Worm (Caenorhabditis elegans): ENCODE measurements around the gene F25H9.2.

The F25H9.2 gene

ce11 chrV:13472062-13472461 is 14.2 kb downstream of the F25H9.2 start:
- no peak for TF ChIP-seq nhr-25 (tag; optimal IDR thresholded peaks at IDR 0.05)
- no peak for TF ChIP-seq ztf-11 (tag; optimal IDR thresholded peaks at IDR 0.05)
- TF ChIP-seq jun-1 (tag; optimal IDR thresholded peaks at IDR 0.05) = no peak
- no peak for TF ChIP-seq tbx-2 (tag; optimal IDR thresholded peaks at IDR 0.05)
- no peak for TF ChIP-seq unc-39 (tag; optimal IDR thresholded peaks at IDR 0.05)
- TF ChIP-seq nfya-1 (tag; optimal IDR thresholded peaks at IDR 0.05; ENCODE audit: insufficient read depth) = peak; percentile 8
- TF ChIP-seq fos-1 (tag; optimal IDR thresholded peaks at IDR 0.05) = no peak

- TF ChIP-seq nhr-11 (tag; optimal IDR thresholded peaks at IDR 0.05) (no peak), elt-3 (tag; optimal IDR thresholded peaks at IDR 0.05) (no peak), egl-27 (tag; optimal IDR thresholded peaks at IDR 0.05) (no peak), ztf-11 (tag; optimal IDR thresholded peaks at IDR 0.05) (no peak), fos-1 (tag; optimal IDR thresholded peaks at IDR 0.05) (no peak), zag-1 (tag; optimal IDR thresholded peaks at IDR 0.05) (no peak), elt-1 (tag; optimal IDR thresholded peaks at IDR 0.05) (no peak), ama-1 (optimal IDR thresholded peaks at IDR 0.05) (no peak), lsy-12 (tag; optimal IDR thresholded peaks at IDR 0.05) (no peak), nhr-43 (tag; optimal IDR thresholded peaks at IDR 0.05; ENCODE audit: poor library complexity, severe bottlenecking) (no peak), ceh-82 (tag; optimal IDR thresholded peaks at IDR 0.05) (no peak), pqm-1 (tag; optimal IDR thresholded peaks at IDR 0.05) (no peak), sea-2 (GFP tag; optimal IDR thresholded peaks at IDR 0.05) (no peak), egl-5 (tag; optimal IDR thresholded peaks at IDR 0.05) (no peak), nhr-237 (tag; optimal IDR thresholded peaks at IDR 0.05) (no peak), nhr-76 (tag; optimal IDR thresholded peaks at IDR 0.05) (no peak)
Observed at ce11 chrV:13473467-13473866, 15.6 kb downstream of the F25H9.2 start, which contains the start of gene T10G3.1. Gene T10G3.1 (minus strand): TSS chrV:13473679.

ce11 chrV:13476350-13476749 is 18.5 kb downstream of the F25H9.2 start, which contains the start of gene T10G3.8:
Gene T10G3.8 (minus strand): TSS chrV:13476450.
- no peak for TF ChIP-seq egl-27 (tag; optimal IDR thresholded peaks at IDR 0.05)
- TF ChIP-seq pha-4 (tag; optimal IDR thresholded peaks at IDR 0.05) = no peak
- no peak for TF ChIP-seq lin-15B (tag; optimal IDR thresholded peaks at IDR 0.05)
- TF ChIP-seq ztf-11 (tag; optimal IDR thresholded peaks at IDR 0.05) = no peak

- TF ChIP-seq elt-2 (tag; optimal IDR thresholded peaks at IDR 0.05) = no peak
- no peak for TF ChIP-seq elt-3 (tag; optimal IDR thresholded peaks at IDR 0.05)
- TF ChIP-seq ceh-82 (tag; optimal IDR thresholded peaks at IDR 0.05) = no peak
Observed at ce11 chrV:13479766-13480165, 21.9 kb downstream of the F25H9.2 start, which contains the start of gene T10G3.2. Gene T10G3.2 (minus strand): TSS chrV:13479866.

- no peak for TF ChIP-seq nhr-43 (tag; optimal IDR thresholded peaks at IDR 0.05; ENCODE audit: poor library complexity, severe bottlenecking)
- TF ChIP-seq tbx-2 (tag; optimal IDR thresholded peaks at IDR 0.05) = no peak
- TF ChIP-seq skn-1 (tag; optimal IDR thresholded peaks at IDR 0.05) = no peak
- no peak for TF ChIP-seq nhr-23 (tag; optimal IDR thresholded peaks at IDR 0.05)
- TF ChIP-seq nhr-12 (tag; optimal IDR thresholded peaks at IDR 0.05) = no peak
- TF ChIP-seq ZK546.5 (tag; optimal IDR thresholded peaks at IDR 0.05) = no peak
- TF ChIP-seq zag-1 (tag; optimal IDR thresholded peaks at IDR 0.05) = no peak
- TF ChIP-seq ama-1 (optimal IDR thresholded peaks at IDR 0.05) = no peak
- no peak for TF ChIP-seq elt-3 (tag; optimal IDR thresholded peaks at IDR 0.05)
- TF ChIP-seq pha-4 (tag; optimal IDR thresholded peaks at IDR 0.05) = no peak
- no peak for TF ChIP-seq nhr-25 (tag; optimal IDR thresholded peaks at IDR 0.05)
- no peak for TF ChIP-seq nhr-28 (tag; optimal IDR thresholded peaks at IDR 0.05)
- no peak for TF ChIP-seq snpc-4 (tag; optimal IDR thresholded peaks at IDR 0.05)
- no peak for TF ChIP-seq ztf-11 (tag; optimal IDR thresholded peaks at IDR 0.05)
- TF ChIP-seq hmg-11 (tag; optimal IDR thresholded peaks at IDR 0.05) = no peak
- TF ChIP-seq nfya-1 (tag; optimal IDR thresholded peaks at IDR 0.05; ENCODE audit: insufficient read depth) = no peak
Observed at ce11 chrV:13484339-13484738, 26.5 kb downstream of the F25H9.2 start, which contains the start of gene T10G3.4. Gene T10G3.4 (minus strand): TSS chrV:13484439.

- TF ChIP-seq nhr-28 (tag; optimal IDR thresholded peaks at IDR 0.05) (no peak), ztf-11 (tag; optimal IDR thresholded peaks at IDR 0.05) (no peak), nfya-1 (tag; optimal IDR thresholded peaks at IDR 0.05; ENCODE audit: insufficient read depth) (no peak), unc-62 (GFP tag; optimal IDR thresholded peaks at IDR 0.05) (no peak), fos-1 (tag; optimal IDR thresholded peaks at IDR 0.05) (no peak), fkh-2 (tag; optimal IDR thresholded peaks at IDR 0.05) (no peak)
Observed at ce11 chrV:13485732-13486131, 27.8 kb downstream of the F25H9.2 start.

Data from whole organism, L3 larva.